Worm (Caenorhabditis elegans) whole organism, late embryonic: ENCODE measurements around the gene idi-1.

Experiments used
- ahr-1 ChIP-seq: sonication (generic microtip); optimal IDR thresholded peaks from 2 replicates; lab custom pipeline; 2016; ENCODE audit warnings: missing genetic modification characterization, missing compliant biosample characterization
- ceh-24 ChIP-seq: sonication (generic microtip); optimal IDR thresholded peaks from 2 replicates; lab custom pipeline; 2016; ENCODE audit warnings: mild to moderate bottlenecking, missing genetic modification characterization, missing compliant biosample characterization
- ceh-34 ChIP-seq: sonication (generic microtip); optimal IDR thresholded peaks from 2 replicates; lab custom pipeline; 2016; ENCODE audit warnings: mild to moderate bottlenecking, missing genetic modification characterization, missing compliant biosample characterization
- dmd-4 ChIP-seq: sonication (generic microtip); optimal IDR thresholded peaks from 2 replicates; lab custom pipeline; 2016; ENCODE audit warnings: borderline replicate concordance, missing genetic modification characterization, missing compliant biosample characterization
- fax-1 ChIP-seq: sonication (generic microtip); optimal IDR thresholded peaks from 2 replicates; lab custom pipeline; 2016; ENCODE audit warnings: missing genotype, missing genetic modification characterization, missing compliant biosample characterization
- fkh-10 ChIP-seq: fragments of 150-350 bp; optimal IDR thresholded peaks from 2 replicates; lab custom pipeline; 2014; ENCODE audit warnings: missing biosample characterization, missing genetic modification reagents, missing genetic modification characterization
- nhr-11 ChIP-seq: fragments of 150-350 bp; optimal IDR thresholded peaks from 2 replicates; lab custom pipeline; 2014; ENCODE audit warnings: missing biosample characterization, missing genetic modification characterization
- pha-4 ChIP-seq: fragments of 150-350 bp; optimal IDR thresholded peaks from 2 replicates; lab custom pipeline; 2018; ENCODE audit warnings: missing biosample characterization, missing genetic modification reagents, missing genetic modification characterization
- zip-5 ChIP-seq: sonication (generic microtip); optimal IDR thresholded peaks from 2 replicates; lab custom pipeline; 2016; ENCODE audit warnings: missing genetic modification characterization, missing compliant biosample characterization

ce11 chrIII:8063659-8064058, 27.8 kb upstream of the idi-1 start:
- TF ChIP-seq zip-5, result no peak
- TF ChIP-seq pha-4 (tag; lab: Kevin White, UChicago), result no peak
- no peak for TF ChIP-seq fkh-10 (GFP tag; lab: Kevin White, UChicago)
- TF ChIP-seq ceh-34 (tag; lab: Kevin White, UChicago), result no peak
- no peak for TF ChIP-seq dmd-4 (tag; lab: Kevin White, UChicago)
- no peak for TF ChIP-seq nhr-11 (tag; lab: Kevin White, UChicago)
- no peak for TF ChIP-seq ahr-1 (tag; lab: Kevin White, UChicago)
- no peak for TF ChIP-seq fax-1
- no peak for TF ChIP-seq ceh-24 (tag; lab: Kevin White, UChicago)
